Worm (Caenorhabditis elegans) whole organism, late embryonic: Measurements from ENCODE around the gene sulp-4.

Experiments
- ama-1 ChIP-seq: fragments of 150-350 bp; optimal IDR thresholded peaks from 2 replicates; lab custom pipeline; 2014
- pag-3 ChIP-seq: sonication (generic microtip); optimal IDR thresholded peaks from 2 replicates; lab custom pipeline; 2016; ENCODE audit warnings: missing compliant biosample characterization, missing genetic modification characterization, borderline replicate concordance
- syd-9 ChIP-seq: sonication (generic microtip); optimal IDR thresholded peaks from 2 replicates; lab custom pipeline; 2016; ENCODE audit warnings: mild to moderate bottlenecking, missing genetic modification characterization, moderate library complexity, missing compliant biosample characterization

ce11 chrV:11826967-11827366, 48.2 kb upstream of the sulp-4 start, which contains the start of the genes mpst-1 and D2023.6:
- TF ChIP-seq ama-1 (lab: Kevin White, UChicago) (no peak), pag-3 (tag; lab: Kevin White, UChicago) (no peak), syd-9 (tag; lab: Kevin White, UChicago) (no peak)
